Worm (Caenorhabditis elegans): ENCODE measurements around the gene srw-29.

srw-29 gene

DNA sequence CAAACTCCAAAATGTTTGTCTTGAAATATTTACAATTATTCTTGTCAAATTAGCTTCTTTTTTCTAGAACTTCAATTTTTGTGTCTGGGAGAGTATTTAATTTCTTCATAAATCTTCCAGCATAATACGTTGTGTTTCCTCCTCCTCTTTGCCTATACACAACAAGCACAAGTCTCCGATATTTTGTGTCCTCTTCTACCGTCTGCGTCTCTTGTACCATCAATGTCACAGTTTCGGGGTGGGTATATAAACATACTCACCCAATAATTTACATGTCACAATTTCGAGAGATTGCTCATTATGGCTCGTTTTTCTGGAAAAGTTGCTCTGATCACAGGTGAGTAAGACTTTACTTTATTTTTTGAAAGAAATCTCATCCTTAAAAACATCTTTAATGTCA is 13.2 kb upstream of the srw-29 start, which contains the start of gene F26D2.15:
Gene F26D2.15 (plus strand): TSS at position 301 of the 400 bp plus-strand sequence.
- TF ChIP-seq ztf-11 (tag; optimal IDR thresholded peaks at IDR 0.05): no peak
- no peak for TF ChIP-seq hlh-1 (tag; optimal IDR thresholded peaks at IDR 0.05)

DNA sequence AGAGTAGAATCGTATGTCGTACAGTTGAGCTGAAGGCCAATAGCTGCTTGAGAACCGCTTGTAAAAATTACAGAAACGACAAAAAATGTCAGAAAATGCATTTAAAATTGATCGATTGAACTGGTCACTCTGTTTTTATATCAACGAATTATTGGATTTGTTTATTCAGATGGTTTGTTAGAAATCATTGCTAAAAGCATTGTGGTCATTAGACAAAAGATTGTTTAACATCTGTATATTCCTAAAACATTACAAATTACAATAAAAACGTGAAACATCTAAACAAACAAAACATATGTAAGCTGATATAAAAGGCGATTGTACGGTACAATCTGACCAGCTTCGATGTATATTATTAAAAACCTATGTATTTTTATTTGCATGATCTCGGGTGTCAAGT is 11.2 kb upstream of the srw-29 start, which contains the start of the genes F26D2.13 and F26D2.14:
Gene F26D2.13 (minus strand): TSS at position 101 of the 400 bp plus-strand sequence.
Gene F26D2.14 (plus strand): TSS at position 346 of the 400 bp plus-strand sequence.
- no peak for TF ChIP-seq unc-39 (tag; optimal IDR thresholded peaks at IDR 0.05)
- TF ChIP-seq hlh-1 (tag; optimal IDR thresholded peaks at IDR 0.05): no peak
- no peak for TF ChIP-seq sptf-1 (tag; optimal IDR thresholded peaks at IDR 0.05)
- no peak for TF ChIP-seq sem-2 (GFP tag; optimal IDR thresholded peaks at IDR 0.05)
- TF ChIP-seq mab-5 (tag; optimal IDR thresholded peaks at IDR 0.05): no peak
- TF ChIP-seq tbx-8 (GFP tag; optimal IDR thresholded peaks at IDR 0.05): no peak
- no peak for TF ChIP-seq lin-13 (tag; optimal IDR thresholded peaks at IDR 0.05)
- TF ChIP-seq bed-3 (GFP tag; optimal IDR thresholded peaks at IDR 0.05): no peak
- TF ChIP-seq snpc-4 (tag; optimal IDR thresholded peaks at IDR 0.05): no peak
- TF ChIP-seq ces-1 (GFP tag; optimal IDR thresholded peaks at IDR 0.05): no peak
- no peak for TF ChIP-seq elt-1 (tag; optimal IDR thresholded peaks at IDR 0.05; ENCODE audit: borderline replicate concordance, insufficient read depth)
- no peak for TF ChIP-seq ceh-39 (tag; optimal IDR thresholded peaks at IDR 0.05)
- TF ChIP-seq mep-1 (tag; optimal IDR thresholded peaks at IDR 0.05): no peak
- no peak for TF ChIP-seq elt-3 (tag; optimal IDR thresholded peaks at IDR 0.05)
- no peak for TF ChIP-seq blmp-1 (tag; optimal IDR thresholded peaks at IDR 0.05)
- no peak for TF ChIP-seq drap-1 (GFP tag; optimal IDR thresholded peaks at IDR 0.05)
- TF ChIP-seq nhr-28 (tag; optimal IDR thresholded peaks at IDR 0.05): no peak
- no peak for TF ChIP-seq pha-4 (tag; optimal IDR thresholded peaks at IDR 0.05)
- TF ChIP-seq unc-62 (GFP tag; optimal IDR thresholded peaks at IDR 0.05): no peak
- TF ChIP-seq ham-2 (GFP tag; optimal IDR thresholded peaks at IDR 0.05): no peak

DNA sequence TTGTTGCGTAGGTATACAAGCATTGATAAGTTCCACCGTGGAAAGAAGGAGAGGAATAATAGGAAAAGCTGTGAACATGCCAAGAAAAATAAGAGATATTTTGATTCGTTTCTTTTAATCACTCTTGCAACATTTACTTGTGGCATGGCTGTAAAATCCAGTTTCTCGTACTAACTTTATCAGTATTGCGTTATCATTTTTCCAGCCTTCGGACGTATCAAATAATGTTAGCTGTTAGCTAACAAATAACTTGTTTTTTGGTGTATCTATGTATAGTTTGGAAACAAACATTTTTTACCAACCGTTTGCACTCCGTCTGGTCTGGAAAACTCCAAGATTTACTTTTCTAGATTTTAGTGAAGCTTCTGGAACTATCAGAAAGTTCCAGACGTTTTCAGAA is 9.1 kb upstream of the srw-29 start, which contains the start of gene clec-234:
Gene clec-234 (minus strand): TSS at position 101 of the 400 bp plus-strand sequence.
- TF ChIP-seq hlh-1 (tag; optimal IDR thresholded peaks at IDR 0.05): no peak
- no peak for TF ChIP-seq ceh-39 (tag; optimal IDR thresholded peaks at IDR 0.05)
- TF ChIP-seq unc-120 (tag; optimal IDR thresholded peaks at IDR 0.05; ENCODE audit: poor library complexity, severe bottlenecking): no peak
- TF ChIP-seq snpc-4 (tag; optimal IDR thresholded peaks at IDR 0.05): no peak
- TF ChIP-seq sem-2 (GFP tag; optimal IDR thresholded peaks at IDR 0.05): no peak
- TF ChIP-seq zip-8 (tag; optimal IDR thresholded peaks at IDR 0.05): no peak
- no peak for TF ChIP-seq unc-39 (tag; optimal IDR thresholded peaks at IDR 0.05)
- no peak for TF ChIP-seq ces-1 (GFP tag; optimal IDR thresholded peaks at IDR 0.05)
- TF ChIP-seq sptf-1 (tag; optimal IDR thresholded peaks at IDR 0.05): no peak
- TF ChIP-seq mab-5 (tag; optimal IDR thresholded peaks at IDR 0.05): no peak
- TF ChIP-seq drap-1 (GFP tag; optimal IDR thresholded peaks at IDR 0.05): no peak
- no peak for TF ChIP-seq elt-3 (tag; optimal IDR thresholded peaks at IDR 0.05)
- TF ChIP-seq nhr-12 (tag; optimal IDR thresholded peaks at IDR 0.05): no peak

DNA sequence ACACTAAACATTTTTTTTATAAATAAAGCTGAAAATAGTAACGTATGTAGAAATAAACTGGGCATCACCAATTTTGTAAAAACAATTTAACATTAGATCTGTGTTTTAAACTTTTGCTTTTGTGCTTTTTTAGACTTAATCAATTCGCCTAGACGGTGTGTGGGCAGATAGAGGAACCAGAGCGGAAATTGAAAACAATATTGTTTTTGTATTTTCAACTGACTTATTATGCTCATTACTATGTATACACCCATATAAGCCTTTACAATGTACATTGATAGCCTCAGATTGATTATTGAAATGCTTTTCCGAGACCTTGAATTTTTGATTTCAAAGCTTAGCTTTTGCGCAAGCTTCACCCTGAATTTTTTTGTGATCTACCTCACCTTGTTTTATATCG is 5.6 kb upstream of the srw-29 start, which contains the start of gene str-73:
Gene str-73 (plus strand): TSS at position 301 of the 400 bp plus-strand sequence.
- no peak for TF ChIP-seq zip-8 (tag; optimal IDR thresholded peaks at IDR 0.05)
- TF ChIP-seq sptf-1 (tag; optimal IDR thresholded peaks at IDR 0.05): no peak
- no peak for TF ChIP-seq nhr-237 (tag; optimal IDR thresholded peaks at IDR 0.05)
- TF ChIP-seq tbx-8 (GFP tag; optimal IDR thresholded peaks at IDR 0.05): no peak
- no peak for TF ChIP-seq M03D4.4 (tag; optimal IDR thresholded peaks at IDR 0.05)
- no peak for TF ChIP-seq ham-2 (GFP tag; optimal IDR thresholded peaks at IDR 0.05)
- no peak for TF ChIP-seq unc-120 (tag; optimal IDR thresholded peaks at IDR 0.05; ENCODE audit: poor library complexity, severe bottlenecking)
- TF ChIP-seq nhr-2 (tag; optimal IDR thresholded peaks at IDR 0.05): no peak

DNA sequence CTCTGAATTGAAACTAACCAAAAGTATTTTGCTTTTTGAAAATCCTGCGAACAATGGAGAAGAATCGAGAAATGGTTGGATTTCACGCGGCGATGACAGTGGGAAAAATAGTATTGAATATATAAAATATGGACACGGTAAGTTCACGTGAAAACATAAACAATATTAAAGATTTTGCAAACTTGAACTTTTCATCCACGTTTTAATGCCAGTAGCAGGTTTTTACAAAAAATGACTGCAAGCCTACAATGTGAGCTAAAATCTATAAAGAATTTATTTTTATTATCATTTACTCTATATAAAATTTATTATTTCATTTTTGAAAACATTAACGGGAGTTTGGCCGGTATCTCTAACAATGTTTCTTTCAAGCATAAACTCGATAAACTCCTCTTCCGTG is 5.2 kb upstream of the srw-29 start, which contains the start of gene F26D2.10:
Gene F26D2.10 (minus strand): TSS at position 101 of the 400 bp plus-strand sequence.
- TF ChIP-seq blmp-1 (tag; optimal IDR thresholded peaks at IDR 0.05): no peak
- no peak for TF ChIP-seq sem-2 (GFP tag; optimal IDR thresholded peaks at IDR 0.05)
- no peak for TF ChIP-seq zip-8 (tag; optimal IDR thresholded peaks at IDR 0.05)
- TF ChIP-seq nhr-237 (tag; optimal IDR thresholded peaks at IDR 0.05): no peak
- TF ChIP-seq sptf-1 (tag; optimal IDR thresholded peaks at IDR 0.05): no peak
- TF ChIP-seq bed-3 (GFP tag; optimal IDR thresholded peaks at IDR 0.05): no peak

DNA sequence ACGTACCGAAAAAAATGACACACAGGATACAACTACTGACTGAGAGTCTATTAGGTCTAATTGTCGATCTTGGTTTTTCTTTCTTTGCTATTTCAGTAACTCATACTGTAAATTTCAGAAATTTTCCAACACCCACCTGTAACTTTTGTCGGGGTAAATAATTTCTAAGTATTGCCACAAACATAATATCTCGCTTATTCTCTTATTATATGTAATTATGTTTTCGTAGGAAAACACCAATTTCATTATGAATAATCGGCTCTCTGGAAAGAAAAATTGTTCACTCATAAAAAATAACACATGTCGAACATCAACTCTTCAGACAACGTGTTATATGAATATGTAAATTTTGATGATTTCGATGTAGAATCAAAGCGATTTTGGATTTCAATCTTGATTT is 3.6 kb downstream of the srw-29 start, which contains the start of gene srw-48:
Gene srw-48 (plus strand): TSS at position 301 of the 400 bp plus-strand sequence.
- TF ChIP-seq ces-1 (GFP tag; optimal IDR thresholded peaks at IDR 0.05): no peak
- no peak for TF ChIP-seq ham-2 (GFP tag; optimal IDR thresholded peaks at IDR 0.05)
- TF ChIP-seq unc-39 (tag; optimal IDR thresholded peaks at IDR 0.05): no peak
- TF ChIP-seq mep-1 (tag; optimal IDR thresholded peaks at IDR 0.05): no peak
- TF ChIP-seq mab-5 (tag; optimal IDR thresholded peaks at IDR 0.05): no peak
- TF ChIP-seq elt-1 (tag; optimal IDR thresholded peaks at IDR 0.05; ENCODE audit: borderline replicate concordance, insufficient read depth): no peak
- TF ChIP-seq unc-120 (tag; optimal IDR thresholded peaks at IDR 0.05; ENCODE audit: poor library complexity, severe bottlenecking): no peak
- no peak for TF ChIP-seq nhr-2 (tag; optimal IDR thresholded peaks at IDR 0.05)
- no peak for TF ChIP-seq M03D4.4 (tag; optimal IDR thresholded peaks at IDR 0.05)
- TF ChIP-seq nhr-237 (tag; optimal IDR thresholded peaks at IDR 0.05): no peak
- no peak for TF ChIP-seq flh-1 (GFP tag; optimal IDR thresholded peaks at IDR 0.05)
- no peak for TF ChIP-seq zip-8 (tag; optimal IDR thresholded peaks at IDR 0.05)
- no peak for TF ChIP-seq elt-3 (tag; optimal IDR thresholded peaks at IDR 0.05)
- no peak for TF ChIP-seq lsy-2 (tag; optimal IDR thresholded peaks at IDR 0.05)
- no peak for TF ChIP-seq bed-3 (GFP tag; optimal IDR thresholded peaks at IDR 0.05)
- TF ChIP-seq tbx-8 (GFP tag; optimal IDR thresholded peaks at IDR 0.05): no peak
- no peak for TF ChIP-seq nhr-28 (tag; optimal IDR thresholded peaks at IDR 0.05)
- TF ChIP-seq lin-13 (tag; optimal IDR thresholded peaks at IDR 0.05): no peak
- no peak for TF ChIP-seq mls-2 (tag; optimal IDR thresholded peaks at IDR 0.05)
